Worm (Caenorhabditis elegans) whole organism, L1 larva: ENCODE results near the gene ife-4.

Experiments
- F16B12.6 ChIP-seq: fragments of 150-350 bp; optimal IDR thresholded peaks from 2 replicates; lab custom pipeline; 2014; ENCODE audit warnings: missing biosample characterization, missing genetic modification characterization
- Y116A8C.19 ChIP-seq: sonication (generic microtip); optimal IDR thresholded peaks from 2 replicates; lab custom pipeline; 2016; ENCODE audit warnings: missing compliant biosample characterization, missing genetic modification characterization, borderline replicate concordance
- ama-1 ChIP-seq: fragments of 150-350 bp; optimal IDR thresholded peaks from 2 replicates; lab custom pipeline; 2014
- ceh-63 ChIP-seq: fragments of 200-800 bp; sonication (Bioruptor generic); optimal IDR thresholded peaks from 2 replicates; lab custom pipeline; 2018; ENCODE audit warnings: mild to moderate bottlenecking, missing genetic modification characterization, missing compliant biosample characterization
- ceh-8 ChIP-seq: fragments of 200-800 bp; sonication (Bioruptor generic); optimal IDR thresholded peaks from 2 replicates; lab custom pipeline; 2018; ENCODE audit warnings: mild to moderate bottlenecking, missing genetic modification characterization, moderate library complexity, missing compliant biosample characterization
- ceh-90 ChIP-seq: sonication (generic microtip); optimal IDR thresholded peaks from 2 replicates; lab custom pipeline; 2016; ENCODE audit warnings: missing genetic modification characterization, missing compliant biosample characterization
- dpl-1 ChIP-seq, 3 experiments: fragments of 150-350 bp in 2 of 3; sonication (generic microtip) in 1 of 3; optimal IDR thresholded peaks; 2 replicates each; lab custom pipeline; 2014 to 2017; ENCODE audit warnings: missing biosample characterization in 3 of 3, missing genetic modification characterization in 3 of 3, missing genetic modification reagents in 3 of 3
- dsc-1 ChIP-seq: sonication (generic microtip); optimal IDR thresholded peaks from 2 replicates; lab custom pipeline; 2016; ENCODE audit warnings: mild to moderate bottlenecking, missing genetic modification characterization, missing compliant biosample characterization
- efl-1 ChIP-seq, 4 experiments: fragments of 150-350 bp; optimal IDR thresholded peaks in 3 of 4; peaks in 1 of 4; 1 replicate in 1 of 4; 2 replicates in 3 of 4; lab custom pipeline; 2014; ENCODE audit warnings: missing biosample characterization in 2 of 4, missing genetic modification characterization in 2 of 4, missing genetic modification reagents in 2 of 4
- egl-13 ChIP-seq: sonication (generic microtip); optimal IDR thresholded peaks from 2 replicates; lab custom pipeline; 2016; ENCODE audit warnings: missing genotype, missing genetic modification reagents, missing genetic modification characterization, missing compliant biosample characterization
- elt-3 ChIP-seq, 6 experiments: fragments of 150-350 bp in 1 of 6; sonication (generic microtip); optimal IDR thresholded peaks; 2 replicates each; lab custom pipeline; 2017 to 2018; ENCODE audit warnings: missing biosample characterization in 6 of 6, missing genetic modification characterization in 6 of 6, inconsistent platforms in 1 of 6
- fkh-10 ChIP-seq: sonication (generic microtip); optimal IDR thresholded peaks from 2 replicates; lab custom pipeline; 2017; ENCODE audit warnings: missing biosample characterization, missing genetic modification reagents, missing genetic modification characterization
- fkh-4 ChIP-seq: sonication (generic microtip); optimal IDR thresholded peaks from 2 replicates; lab custom pipeline; 2016; ENCODE audit warnings: missing compliant biosample characterization, missing genetic modification characterization, borderline replicate concordance
- fkh-8 ChIP-seq: sonication (generic microtip); optimal IDR thresholded peaks from 2 replicates; lab custom pipeline; 2016; ENCODE audit warnings: mild to moderate bottlenecking, missing genetic modification characterization, missing compliant biosample characterization
- fos-1 ChIP-seq: fragments of 150-350 bp; optimal IDR thresholded peaks from 2 replicates; lab custom pipeline; 2014; ENCODE audit warnings: missing biosample characterization, missing genetic modification characterization
- grh-1 ChIP-seq: fragments of 200-800 bp; sonication (Bioruptor generic); IDR thresholded peaks from 2 replicates; pipeline ENCODE4 v1.3.6; 2022; ENCODE audit warnings: missing genetic modification reagents, missing genetic modification characterization, missing compliant biosample characterization
- isw-1 ChIP-seq: fragments of 200-800 bp; sonication (Bioruptor generic); IDR thresholded peaks from 2 replicates; pipeline ENCODE4 v1.3.6; 2022; ENCODE audit warnings: missing genetic modification characterization, missing compliant biosample characterization
- jun-1 ChIP-seq: fragments of 150-350 bp; optimal IDR thresholded peaks from 2 replicates; lab custom pipeline; 2014; ENCODE audit warnings: missing biosample characterization, missing genetic modification reagents, missing genetic modification characterization
- lin-13 ChIP-seq: fragments of 150-350 bp; optimal IDR thresholded peaks from 2 replicates; lab custom pipeline; 2014; ENCODE audit warnings: missing biosample characterization, missing genetic modification reagents, missing genetic modification characterization
- lin-14 ChIP-seq: fragments of 200-800 bp; sonication (Bioruptor generic); optimal IDR thresholded peaks from 2 replicates; lab custom pipeline; 2018; ENCODE audit warnings: mild to moderate bottlenecking, missing genetic modification characterization, moderate library complexity, missing compliant biosample characterization
- lin-39 ChIP-seq: fragments of 150-350 bp; optimal IDR thresholded peaks from 2 replicates; lab custom pipeline; 2014; ENCODE audit warnings: missing biosample characterization, missing genetic modification reagents, missing genetic modification characterization
- lsy-2 ChIP-seq, 2 experiments: fragments of 150-350 bp; optimal IDR thresholded peaks; 2 replicates each; lab custom pipeline; 2014; ENCODE audit warnings: missing biosample characterization in 2 of 2, missing genetic modification characterization in 2 of 2
- mab-9 ChIP-seq: fragments of 200-800 bp; sonication (Bioruptor generic); IDR thresholded peaks from 2 replicates; pipeline ENCODE4 v1.3.6; 2022; ENCODE audit warnings: missing genetic modification reagents, missing genetic modification characterization, missing compliant biosample characterization
- nhr-11 ChIP-seq: fragments of 150-350 bp; optimal IDR thresholded peaks from 2 replicates; lab custom pipeline; 2014; ENCODE audit warnings: missing biosample characterization, missing genetic modification characterization
- nhr-12 ChIP-seq: sonication (generic microtip); optimal IDR thresholded peaks from 2 replicates; lab custom pipeline; 2017; ENCODE audit warnings: missing biosample characterization, missing genetic modification characterization
- nhr-19 ChIP-seq: fragments of 200-800 bp; sonication (Bioruptor generic); conservative IDR thresholded peaks from 2 replicates; pipeline ENCODE4 v1.3.6; 2022; ENCODE audit warnings: missing genetic modification characterization, missing compliant biosample characterization
- nhr-20 ChIP-seq: sonication (generic microtip); optimal IDR thresholded peaks from 2 replicates; lab custom pipeline; 2016; ENCODE audit warnings: mild to moderate bottlenecking, missing genetic modification characterization, missing compliant biosample characterization
- nhr-237 ChIP-seq: fragments of 150-350 bp; optimal IDR thresholded peaks from 2 replicates; lab custom pipeline; 2014; ENCODE audit warnings: missing biosample characterization, missing genetic modification characterization
- nhr-76 ChIP-seq: sonication (generic microtip); optimal IDR thresholded peaks from 2 replicates; lab custom pipeline; 2017; ENCODE audit warnings: missing biosample characterization, missing genetic modification characterization
- nhr-77 ChIP-seq: fragments of 150-350 bp; optimal IDR thresholded peaks from 2 replicates; lab custom pipeline; 2014; ENCODE audit warnings: missing biosample characterization, missing genetic modification characterization
- nhr-84 ChIP-seq: sonication (generic microtip); optimal IDR thresholded peaks from 2 replicates; lab custom pipeline; 2017; ENCODE audit warnings: missing biosample characterization, missing genetic modification characterization
- nhr-85 ChIP-seq: sonication (generic microtip); peaks from one replicate; lab custom pipeline; 2016; ENCODE audit warnings: missing genetic modification characterization, inconsistent platforms, missing compliant biosample characterization
- nhr-90 ChIP-seq: sonication (generic microtip); optimal IDR thresholded peaks from 2 replicates; lab custom pipeline; 2016; ENCODE audit warnings: mild to moderate bottlenecking, missing genetic modification characterization, missing compliant biosample characterization; ENCODE audit not compliant: poor library complexity
- pax-3 ChIP-seq: fragments of 200-800 bp; sonication (Bioruptor generic); optimal IDR thresholded peaks from 2 replicates; lab custom pipeline; 2018; ENCODE audit warnings: mild to moderate bottlenecking, missing genetic modification characterization, moderate library complexity, missing compliant biosample characterization
- pqm-1 ChIP-seq: sonication (generic microtip); optimal IDR thresholded peaks from 3 replicates; lab custom pipeline; 2017; ENCODE audit warnings: missing biosample characterization, missing genetic modification characterization
- rnt-1 ChIP-seq: sonication (generic microtip); optimal IDR thresholded peaks from 2 replicates; lab custom pipeline; 2016; ENCODE audit warnings: mild to moderate bottlenecking, missing genetic modification characterization, moderate library complexity, missing compliant biosample characterization
- skn-1 ChIP-seq: fragments of 150-350 bp; optimal IDR thresholded peaks from 2 replicates; lab custom pipeline; 2014; ENCODE audit warnings: missing biosample characterization, missing genetic modification characterization
- sox-4 ChIP-seq: sonication (generic microtip); optimal IDR thresholded peaks from 2 replicates; lab custom pipeline; 2016; ENCODE audit warnings: missing genetic modification characterization, missing compliant biosample characterization
- sptf-1 ChIP-seq: fragments of 150-350 bp; optimal IDR thresholded peaks from 2 replicates; lab custom pipeline; 2014; ENCODE audit warnings: missing biosample characterization, missing genetic modification characterization
- tbx-2 ChIP-seq: sonication (generic microtip); optimal IDR thresholded peaks from 2 replicates; lab custom pipeline; 2016; ENCODE audit warnings: missing genetic modification characterization, missing compliant biosample characterization
- tlp-1 ChIP-seq: fragments of 150-350 bp; optimal IDR thresholded peaks from 2 replicates; lab custom pipeline; 2014; ENCODE audit warnings: missing biosample characterization, missing genetic modification characterization
- unc-62 ChIP-seq: fragments of 150-350 bp; optimal IDR thresholded peaks from 2 replicates; lab custom pipeline; 2014; ENCODE audit warnings: missing biosample characterization, missing genetic modification reagents, missing genetic modification characterization
- unc-86 ChIP-seq: sonication (generic microtip); optimal IDR thresholded peaks from 2 replicates; lab custom pipeline; 2016; ENCODE audit warnings: missing genetic modification characterization, missing compliant biosample characterization
- zip-4 ChIP-seq: fragments of 200-800 bp; sonication (Bioruptor generic); optimal IDR thresholded peaks from 2 replicates; lab custom pipeline; 2018; ENCODE audit warnings: mild to moderate bottlenecking, missing genetic modification characterization, moderate library complexity, missing compliant biosample characterization

Gene ife-4

DNA sequence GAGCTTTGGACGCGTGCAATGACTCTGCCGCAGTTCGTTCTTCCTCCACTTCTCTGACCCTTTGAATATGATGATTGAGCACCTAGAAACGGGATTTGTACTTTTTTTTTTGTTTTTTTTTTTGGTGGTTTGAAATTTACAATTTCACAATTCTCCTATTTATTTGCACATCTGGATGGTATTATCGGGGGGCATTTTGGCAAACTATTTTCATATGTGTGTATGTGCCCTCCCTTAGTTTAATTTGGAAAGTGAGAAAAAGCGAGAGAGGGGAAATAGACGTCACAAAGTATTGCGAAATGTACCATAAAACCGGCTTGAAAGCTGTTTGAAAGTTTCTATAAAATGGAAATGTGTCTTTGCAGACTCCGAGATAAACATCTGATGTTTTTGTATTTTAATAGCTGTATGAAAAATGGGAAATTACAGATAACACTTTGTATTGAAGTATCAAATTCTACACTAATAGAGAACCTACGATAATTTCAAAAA is 17.6 kb upstream of the ife-4 start:
- TF ChIP-seq fos-1 (tag; lab: Kevin White, UChicago) (no peak), skn-1 (tag; lab: Kevin White, UChicago) (peak; percentile 57), dsc-1 (tag; lab: Kevin White, UChicago) (peak; percentile 97), lin-14 (peak; percentile 22), unc-62 (no peak), nhr-237 (no peak), fkh-4 (tag; lab: Kevin White, UChicago) (peak; percentile 93), zip-4 (GFP tag; lab: Kevin White, UChicago) (peak; percentile 38), lsy-2 (tag; optimal IDR thresholded peaks at IDR 0.05; lab: Kevin White, UChicago) (peak in 1 of 2 experiments; percentile 8)
- TF ChIP-seq, all 84 proteins: peak for 6

DNA sequence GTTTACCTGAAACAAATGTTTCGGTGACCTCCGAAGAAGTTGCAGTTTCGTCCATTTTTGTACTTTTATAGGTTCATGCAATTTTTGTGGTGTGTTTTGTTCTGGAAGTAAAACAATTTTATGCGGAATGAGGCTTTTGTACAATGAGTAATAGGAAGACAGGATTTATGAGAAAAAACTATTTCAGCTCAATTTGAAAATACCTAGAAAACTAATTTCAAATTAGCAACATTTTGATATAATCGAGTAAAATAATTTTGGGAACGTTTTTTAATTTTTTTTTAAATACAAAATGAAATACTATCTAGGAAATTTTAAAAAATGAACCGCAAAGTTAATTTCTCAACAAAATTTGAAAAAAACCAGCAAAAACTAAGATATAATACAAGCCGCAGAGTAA is 16.0 kb upstream of the ife-4 start, which contains the start of gene rei-2:
TSS of gene rei-2 (minus strand) at position 101 of the 400 bp plus-strand sequence.
- TF ChIP-seq nhr-11 (tag; lab: Kevin White, UChicago) (no peak), nhr-85 (tag; lab: Kevin White, UChicago) (no peak), skn-1 (tag; lab: Kevin White, UChicago) (no peak), nhr-19 (GFP tag; lab: Robert Waterston, UW) (no peak), Y116A8C.19 (no peak), pax-3 (tag; lab: Kevin White, UChicago) (no peak), ceh-8 (GFP tag; lab: Kevin White, UChicago) (no peak), lin-13 (GFP tag; lab: Kevin White, UChicago) (no peak), egl-13 (tag; lab: Kevin White, UChicago) (no peak), nhr-76 (tag; lab: Kevin White, UChicago) (no peak), fkh-4 (tag; lab: Kevin White, UChicago) (no peak), tbx-2 (tag; lab: Kevin White, UChicago) (no peak), rnt-1 (tag; lab: Kevin White, UChicago) (no peak), F16B12.6 (tag; lab: Kevin White, UChicago) (no peak), isw-1 (no peak), mab-9 (GFP tag; lab: Robert Waterston, UW) (no peak), elt-3 (tag; optimal IDR thresholded peaks at IDR 0.05; lab: Kevin White, UChicago) (no peak), ceh-90 (no peak), unc-86 (no peak), grh-1 (GFP tag; lab: Robert Waterston, UW) (no peak)

DNA sequence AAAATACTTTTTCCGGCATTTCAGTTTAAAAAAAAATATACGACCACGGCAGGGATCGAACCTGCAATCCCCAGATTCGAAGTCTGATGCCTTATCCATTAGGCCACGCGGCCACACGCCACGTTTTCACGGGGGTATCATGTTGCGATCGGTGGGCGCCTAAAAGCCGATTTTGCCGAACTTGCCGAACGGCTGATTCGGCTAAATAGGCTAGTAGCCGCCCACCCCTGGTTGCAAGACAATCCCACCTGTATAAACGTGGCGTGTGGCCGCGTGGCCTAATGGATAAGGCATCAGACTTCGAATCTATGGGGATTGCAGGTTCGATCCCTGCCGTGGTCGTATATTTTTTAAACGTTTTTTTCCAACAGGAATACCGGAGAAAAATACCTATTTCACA is 14.9 kb upstream of the ife-4 start:
- TF ChIP-seq ama-1 (lab: Kevin White, UChicago) (no peak), jun-1 (no peak), nhr-90 (tag; lab: Kevin White, UChicago) (no peak)
- TF ChIP-seq, all 84 proteins: peak for 0

DNA sequence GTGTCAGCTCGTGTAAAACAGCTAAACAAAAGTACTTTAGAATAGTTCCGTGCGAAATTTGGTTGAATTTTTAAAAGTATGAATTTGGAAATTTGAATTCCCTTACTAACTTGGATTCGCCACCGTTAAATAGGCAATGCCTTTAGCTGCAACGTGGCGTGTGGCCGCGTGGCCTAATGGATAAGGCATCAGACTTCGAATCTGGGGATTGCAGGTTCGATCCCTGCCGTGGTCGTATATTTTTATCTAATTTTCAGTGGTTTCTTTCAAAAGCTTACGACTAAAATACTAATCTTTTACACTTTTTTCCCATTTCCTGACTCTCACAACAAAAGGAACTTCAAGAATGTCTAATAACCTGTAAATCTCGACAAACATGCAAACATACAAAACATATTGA is 14.3 kb upstream of the ife-4 start:
- TF ChIP-seq nhr-76 (tag; lab: Kevin White, UChicago) (no peak), efl-1 (optimal IDR thresholded peaks at IDR 0.05; lab: Kevin White, UChicago) (no peak), efl-1 (GFP tag; optimal IDR thresholded peaks at IDR 0.05 in 1 of 2; lab: Kevin White, UChicago) (peak in 1 of 2 experiments; percentile 36)

DNA sequence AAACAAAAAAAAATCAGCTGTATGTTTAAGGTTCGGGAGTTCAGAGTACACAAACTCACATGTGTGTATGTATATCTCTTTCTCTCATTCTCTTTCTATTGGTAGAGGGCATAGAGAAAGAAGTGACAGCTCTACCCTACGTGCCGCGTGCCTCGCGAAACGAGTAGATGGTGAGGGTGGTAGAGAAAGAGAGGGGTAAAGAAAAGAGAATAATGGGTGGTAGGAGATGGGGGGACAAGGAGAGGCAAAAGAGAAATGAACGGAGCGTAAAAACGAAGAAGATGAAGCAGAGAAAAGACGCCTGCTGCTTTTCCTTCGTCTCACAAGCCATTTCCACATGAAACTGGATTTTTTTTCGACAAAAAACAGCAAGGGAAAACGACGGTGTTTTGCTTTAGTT is 10.9 kb upstream of the ife-4 start:
- TF ChIP-seq nhr-77 (peak; percentile 87), fkh-8 (peak; percentile 93), egl-13 (tag; lab: Kevin White, UChicago) (peak; percentile 82), ceh-63 (GFP tag; lab: Kevin White, UChicago) (no peak), nhr-20 (tag; lab: Kevin White, UChicago) (peak; percentile 95), dpl-1 (GFP tag; optimal IDR thresholded peaks at IDR 0.05; lab: Kevin White, UChicago) (peak; percentile 14 to 56 (median 37)), nhr-84 (tag; lab: Kevin White, UChicago) (no peak), nhr-19 (GFP tag; lab: Robert Waterston, UW) (peak; percentile 95), tlp-1 (no peak), nhr-85 (tag; lab: Kevin White, UChicago) (peak; percentile 96), isw-1 (peak; percentile 68; the same call in 1 of the 2 replicates), lin-39 (tag; lab: Kevin White, UChicago) (peak; percentile 39), sox-4 (tag; lab: Kevin White, UChicago) (peak; percentile 31), F16B12.6 (tag; lab: Kevin White, UChicago) (peak; percentile 27), fkh-10 (GFP tag; lab: Kevin White, UChicago) (peak; percentile 77), skn-1 (tag; lab: Kevin White, UChicago) (peak; percentile 98), nhr-12 (tag; lab: Kevin White, UChicago) (no peak), fos-1 (tag; lab: Kevin White, UChicago) (peak; percentile 88), nhr-237 (peak; percentile 83), nhr-11 (tag; lab: Kevin White, UChicago) (peak; percentile 86), sptf-1 (tag; lab: Kevin White, UChicago) (no peak), pqm-1 (tag; lab: Kevin White, UChicago) (no peak)
